Worm (Caenorhabditis elegans) whole organism, mixed stage, embryonic: ENCODE data around the gene ddb-1.

Experiments
- ces-1 ChIP-seq: fragments of 150-350 bp; optimal IDR thresholded peaks from 2 replicates; lab custom pipeline; 2014; ENCODE audit warnings: missing biosample characterization, missing genetic modification reagents, missing genetic modification characterization
- flh-1 ChIP-seq: fragments of 200-800 bp; sonication (Bioruptor generic); optimal IDR thresholded peaks from 2 replicates; lab custom pipeline; 2018; ENCODE audit warnings: mild to moderate bottlenecking, missing genetic modification characterization, moderate library complexity, missing compliant biosample characterization
- ham-2 ChIP-seq: fragments of 200-800 bp; sonication (Bioruptor generic); optimal IDR thresholded peaks from 2 replicates; lab custom pipeline; 2018; ENCODE audit warnings: mild to moderate bottlenecking, missing genetic modification characterization, missing compliant biosample characterization
- hlh-1 ChIP-seq: fragments of 150-350 bp; optimal IDR thresholded peaks from 2 replicates; lab custom pipeline; 2014; ENCODE audit warnings: missing biosample characterization, missing genetic modification reagents, missing genetic modification characterization
- lin-13 ChIP-seq: fragments of 150-350 bp; optimal IDR thresholded peaks from 2 replicates; lab custom pipeline; 2014; ENCODE audit warnings: missing biosample characterization, missing genetic modification characterization
- lin-32 ChIP-seq: fragments of 200-800 bp; sonication (Bioruptor generic); optimal IDR thresholded peaks from 2 replicates; lab custom pipeline; 2018; ENCODE audit warnings: mild to moderate bottlenecking, missing genetic modification characterization, missing compliant biosample characterization
- lsy-2 ChIP-seq: fragments of 150-350 bp; optimal IDR thresholded peaks from 2 replicates; lab custom pipeline; 2014; ENCODE audit warnings: missing biosample characterization, missing genetic modification characterization
- nhr-12 ChIP-seq: fragments of 150-350 bp; optimal IDR thresholded peaks from 2 replicates; lab custom pipeline; 2014; ENCODE audit warnings: missing biosample characterization, missing genetic modification characterization
- snpc-4 ChIP-seq: fragments of 150-350 bp; optimal IDR thresholded peaks from 2 replicates; lab custom pipeline; 2014; ENCODE audit warnings: missing biosample characterization, missing genetic modification characterization
- tbx-8 ChIP-seq: fragments of 200-800 bp; sonication (Bioruptor generic); optimal IDR thresholded peaks from 2 replicates; lab custom pipeline; 2018; ENCODE audit warnings: mild to moderate bottlenecking, missing genetic modification characterization, moderate library complexity, missing compliant biosample characterization
- unc-120 ChIP-seq: sonication (generic microtip); optimal IDR thresholded peaks from 2 replicates; lab custom pipeline; 2017; ENCODE audit warnings: missing genetic modification characterization, missing compliant biosample characterization; ENCODE audit not compliant: poor library complexity, severe bottlenecking

DNA sequence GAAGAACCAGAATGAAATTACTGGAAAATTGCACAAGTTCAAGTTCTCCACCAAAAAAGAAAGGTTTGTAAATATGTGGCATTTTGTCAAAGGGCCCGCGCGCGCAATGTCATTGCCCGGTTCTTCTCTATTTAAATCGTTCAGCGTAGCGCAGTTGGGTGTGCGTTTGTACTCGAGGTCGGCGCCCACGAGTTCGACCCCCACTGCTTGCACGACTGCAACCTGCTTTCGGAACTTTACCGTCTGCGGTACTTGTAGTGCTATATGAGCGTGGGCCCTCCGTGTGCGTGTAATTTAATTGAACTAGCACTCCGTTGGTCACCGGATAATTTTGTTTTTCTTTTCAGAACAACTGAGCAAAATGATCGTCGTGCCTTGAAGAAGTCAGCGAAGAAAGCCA lies 34.5 kb downstream of the ddb-1 start:
- TF ChIP-seq lin-32 (GFP tag; lab: Kevin White, UChicago), result peak; percentile 68
- TF ChIP-seq ces-1 (GFP tag; lab: Kevin White, UChicago), result no peak
- peak; percentile 25 for TF ChIP-seq flh-1 (GFP tag; lab: Kevin White, UChicago)
- no peak for TF ChIP-seq hlh-1
- no peak for TF ChIP-seq lin-13 (tag; lab: Kevin White, UChicago)
- TF ChIP-seq snpc-4 (tag; lab: Kevin White, UChicago), result no peak
- TF ChIP-seq tbx-8 (GFP tag; lab: Kevin White, UChicago), result peak; percentile 77
- no peak for TF ChIP-seq lsy-2 (tag; lab: Kevin White, UChicago)
- TF ChIP-seq ham-2 (GFP tag; lab: Kevin White, UChicago), result peak; percentile 88
- TF ChIP-seq unc-120 (tag; lab: Kevin White, UChicago), result peak; percentile 57
- TF ChIP-seq nhr-12 (tag; lab: Kevin White, UChicago), result no peak
